Worm (Caenorhabditis elegans): Measurements from ENCODE around the gene bath-13.

ce11 chrII:2553030-2553429 lies 31.2 kb upstream of the bath-13 start:
- TF ChIP-seq ceh-82 (tag; optimal IDR thresholded peaks at IDR 0.05) (no peak), fkh-10 (GFP tag; optimal IDR thresholded peaks at IDR 0.05) (no peak), lin-38 (GFP tag; IDR thresholded peaks at IDR 0.05) (no peak), nhr-11 (tag; optimal IDR thresholded peaks at IDR 0.05) (no peak), D1046.2 (GFP tag; IDR thresholded peaks at IDR 0.05) (no peak), hlh-11 (tag; optimal IDR thresholded peaks at IDR 0.05) (no peak)

Data from whole organism, L4 larva.